Worm (Caenorhabditis elegans) whole organism, young adult: ENCODE measurements around the gene F02H6.3.

Experiments used
- B0336.3 ChIP-seq: fragments of 200-800 bp; sonication (Bioruptor generic); IDR thresholded peaks from 2 replicates; pipeline ENCODE4 v1.3.6; 2022; ENCODE audit warnings: missing genetic modification characterization, missing compliant biosample characterization
- C17E4.6 ChIP-seq: fragments of 200-800 bp; sonication (Bioruptor generic); IDR thresholded peaks from 2 replicates; pipeline ENCODE4 v1.3.6; 2022; ENCODE audit warnings: missing genetic modification reagents, missing genetic modification characterization, missing compliant biosample characterization
- F10E7.11 ChIP-seq: sonication (generic microtip); optimal IDR thresholded peaks from 2 replicates; lab custom pipeline; 2017; ENCODE audit warnings: mild to moderate bottlenecking, missing genetic modification characterization, moderate library complexity, missing compliant biosample characterization
- F52B5.7 ChIP-seq: sonication (generic microtip); optimal IDR thresholded peaks from 2 replicates; lab custom pipeline; 2016; ENCODE audit warnings: mild to moderate bottlenecking, missing genetic modification characterization, missing compliant biosample characterization
- F57C9.4 ChIP-seq: sonication (generic microtip); optimal IDR thresholded peaks from 2 replicates; lab custom pipeline; 2017; ENCODE audit warnings: mild to moderate bottlenecking, missing genetic modification characterization, missing compliant biosample characterization
- K12H6.12 ChIP-seq: fragments of 200-800 bp; sonication (Bioruptor generic); optimal IDR thresholded peaks from 2 replicates; lab custom pipeline; 2018; ENCODE audit warnings: mild to moderate bottlenecking, missing genetic modification characterization, missing compliant biosample characterization
- aptf-2 ChIP-seq: fragments of 200-800 bp; sonication (Bioruptor generic); conservative IDR thresholded peaks from 2 replicates; pipeline ENCODE4 v1.3.6; 2022; ENCODE audit warnings: missing genetic modification reagents, missing genetic modification characterization, missing compliant biosample characterization
- attf-3 ChIP-seq: fragments of 200-800 bp; sonication (Bioruptor generic); conservative IDR thresholded peaks from 2 replicates; pipeline ENCODE4 v1.3.6; 2022; ENCODE audit warnings: missing genetic modification reagents, missing genetic modification characterization, missing compliant biosample characterization
- bed-1 ChIP-seq: fragments of 200-800 bp; sonication (Bioruptor generic); IDR thresholded peaks from 2 replicates; pipeline ENCODE4 v1.3.6; 2022; ENCODE audit warnings: missing genetic modification reagents, missing genetic modification characterization, missing compliant biosample characterization
- bed-2 ChIP-seq: fragments of 200-800 bp; sonication (Bioruptor generic); IDR thresholded peaks from 2 replicates; pipeline ENCODE4 v1.3.6; 2022; ENCODE audit warnings: missing genetic modification reagents, missing genetic modification characterization, missing compliant biosample characterization
- ceh-27 ChIP-seq: fragments of 200-800 bp; sonication (Bioruptor generic); optimal IDR thresholded peaks from 2 replicates; lab custom pipeline; 2018; ENCODE audit warnings: mild to moderate bottlenecking, missing genetic modification characterization, moderate library complexity, missing compliant biosample characterization
- ceh-40 ChIP-seq: fragments of 200-800 bp; sonication (Bioruptor generic); IDR thresholded peaks from 2 replicates; pipeline ENCODE4 v1.3.6; 2022; ENCODE audit warnings: missing genetic modification characterization, missing compliant biosample characterization
- ceh-58 ChIP-seq: fragments of 200-800 bp; sonication (Bioruptor generic); IDR thresholded peaks from 2 replicates; pipeline ENCODE4 v1.3.6; 2022; ENCODE audit warnings: missing genetic modification characterization, missing compliant biosample characterization
- dpl-1 ChIP-seq: fragments of 150-350 bp; optimal IDR thresholded peaks from 2 replicates; lab custom pipeline; 2014; ENCODE audit warnings: missing biosample characterization, missing genetic modification reagents, missing genetic modification characterization
- efl-1 ChIP-seq: fragments of 150-350 bp; optimal IDR thresholded peaks from 2 replicates; lab custom pipeline; 2014; ENCODE audit warnings: missing biosample characterization, missing genetic modification reagents, missing genetic modification characterization
- ets-4 ChIP-seq: fragments of 200-800 bp; sonication (Bioruptor generic); optimal IDR thresholded peaks from 2 replicates; lab custom pipeline; 2018; ENCODE audit warnings: mild to moderate bottlenecking, missing genetic modification characterization, missing compliant biosample characterization
- fkh-3 ChIP-seq: sonication (generic microtip); optimal IDR thresholded peaks from 2 replicates; lab custom pipeline; 2016; ENCODE audit warnings: mild to moderate bottlenecking, missing genetic modification characterization, missing compliant biosample characterization
- him-1 ChIP-seq: sonication (generic microtip); optimal IDR thresholded peaks from 2 replicates; lab custom pipeline; 2016; ENCODE audit warnings: missing genotype, missing genetic modification reagents, missing genetic modification characterization, missing compliant biosample characterization
- hlh-12 ChIP-seq: sonication (generic microtip); optimal IDR thresholded peaks from 2 replicates; lab custom pipeline; 2016; ENCODE audit warnings: missing genetic modification characterization, missing compliant biosample characterization
- hmg-1.2 ChIP-seq: fragments of 200-800 bp; sonication (Bioruptor generic); IDR thresholded peaks from 2 replicates; pipeline ENCODE4 v1.3.6; 2022; ENCODE audit warnings: missing genetic modification reagents, missing genetic modification characterization, missing compliant biosample characterization
- lag-1 ChIP-seq: fragments of 200-800 bp; sonication (Bioruptor generic); IDR thresholded peaks from 2 replicates; pipeline ENCODE4 v1.3.6; 2022; ENCODE audit warnings: missing genetic modification reagents, missing genetic modification characterization, missing compliant biosample characterization
- lin-35 ChIP-seq, 3 experiments: fragments of 150-350 bp in 2 of 3; sonication (generic microtip) in 1 of 3; optimal IDR thresholded peaks; 2 replicates each; lab custom pipeline; 2014 to 2018; ENCODE audit warnings: missing biosample characterization in 3 of 3, missing genetic modification characterization in 3 of 3, missing genetic modification reagents in 3 of 3
- madf-10 ChIP-seq: sonication (generic microtip); optimal IDR thresholded peaks from 2 replicates; lab custom pipeline; 2016; ENCODE audit warnings: mild to moderate bottlenecking, missing genetic modification characterization, missing compliant biosample characterization
- madf-6 ChIP-seq: fragments of 200-800 bp; sonication (Bioruptor generic); IDR thresholded peaks from 2 replicates; pipeline ENCODE4 v1.3.6; 2022; ENCODE audit warnings: missing genetic modification reagents, missing genetic modification characterization, missing compliant biosample characterization
- nhr-179 ChIP-seq: sonication (generic microtip); optimal IDR thresholded peaks from 2 replicates; lab custom pipeline; 2016; ENCODE audit warnings: mild to moderate bottlenecking, missing genetic modification characterization, missing compliant biosample characterization
- nhr-27 ChIP-seq: fragments of 200-800 bp; sonication (Bioruptor generic); optimal IDR thresholded peaks from 2 replicates; lab custom pipeline; 2018; ENCODE audit warnings: mild to moderate bottlenecking, missing genetic modification characterization, moderate library complexity, missing compliant biosample characterization
- rcor-1 ChIP-seq: fragments of 200-800 bp; sonication (Bioruptor generic); IDR thresholded peaks from 2 replicates; pipeline ENCODE4 v1.3.6; 2022; ENCODE audit warnings: missing genetic modification reagents, missing genetic modification characterization, missing compliant biosample characterization
- rpc-1 ChIP-seq, 2 experiments: fragments of 150-350 bp in 1 of 2; sonication (generic microtip) in 1 of 2; optimal IDR thresholded peaks; 2 replicates each; lab custom pipeline; 2014 to 2018; ENCODE audit warnings: missing biosample characterization in 1 of 2, missing genetic modification characterization in 1 of 2, missing genetic modification reagents in 1 of 2, missing genotype in 1 of 2
- snpc-1.1 ChIP-seq: sonication (generic microtip); optimal IDR thresholded peaks from 2 replicates; lab custom pipeline; 2017; ENCODE audit warnings: missing genetic modification characterization, mild to moderate bottlenecking, missing compliant biosample characterization, antibody characterized with exemption, moderate library complexity, missing genotype, missing genetic modification reagents; ENCODE audit not compliant: insufficient read depth
- snpc-3.4 ChIP-seq: sonication (generic microtip); optimal IDR thresholded peaks from 2 replicates; lab custom pipeline; 2017; ENCODE audit warnings: missing genetic modification characterization, mild to moderate bottlenecking, missing compliant biosample characterization, antibody characterized with exemption, moderate library complexity, missing genotype, missing genetic modification reagents
- snpc-4 ChIP-seq, 5 experiments: fragments of 150-350 bp in 1 of 5; sonication (generic microtip) in 4 of 5; optimal IDR thresholded peaks; 2 replicates each; lab custom pipeline; 2014 to 2018; ENCODE audit warnings: missing genetic modification characterization in 5 of 5, missing biosample characterization in 3 of 5, antibody characterized with exemption in 2 of 5, mild to moderate bottlenecking in 2 of 5, missing compliant biosample characterization in 2 of 5, missing genotype in 2 of 5, moderate library complexity in 2 of 5, missing genetic modification reagents in 1 of 5
- tbp1 ChIP-seq: fragments of 200-800 bp; sonication (Bioruptor generic); optimal IDR thresholded peaks from 2 replicates; lab custom pipeline; 2018; ENCODE audit warnings: mild to moderate bottlenecking, missing genetic modification characterization, missing compliant biosample characterization
- tbx-9 ChIP-seq: sonication (generic microtip); optimal IDR thresholded peaks from 2 replicates; lab custom pipeline; 2016; ENCODE audit warnings: borderline replicate concordance, missing genetic modification characterization, inconsistent platforms, missing compliant biosample characterization
- ztf-25 ChIP-seq: fragments of 200-800 bp; sonication (Bioruptor generic); IDR thresholded peaks from 2 replicates; pipeline ENCODE4 v1.3.6; 2022; ENCODE audit warnings: missing genetic modification reagents, missing genetic modification characterization, missing compliant biosample characterization
- ztf-28 ChIP-seq: fragments of 200-800 bp; sonication (Bioruptor generic); IDR thresholded peaks from 2 replicates; pipeline ENCODE4 v1.3.6; 2022; ENCODE audit warnings: missing genetic modification reagents, missing genetic modification characterization, missing compliant biosample characterization

The F02H6.3 gene

DNA sequence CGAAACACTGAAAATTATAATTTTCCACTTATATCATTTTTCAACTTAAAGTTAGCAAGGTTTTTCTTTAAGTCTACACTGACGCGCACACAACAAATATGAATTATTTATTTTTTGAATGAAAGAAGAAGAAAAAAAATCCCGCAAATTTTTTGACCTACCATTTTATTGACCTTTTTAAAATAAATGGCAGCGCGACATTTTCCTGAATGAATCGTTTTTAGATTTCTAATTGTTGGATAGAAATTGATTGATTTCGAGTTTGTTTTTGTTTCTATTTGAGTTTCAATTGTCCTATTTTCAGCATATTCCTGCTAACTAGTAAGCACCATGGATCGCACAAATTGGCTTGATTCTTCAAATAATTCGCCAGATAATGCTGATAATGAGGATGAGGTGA, 10.0 kb upstream of the F02H6.3 start, which contains the start of gene K01G12.3:
Gene K01G12.3 (plus strand): TSS at position 301 of the 400 bp plus-strand sequence.
- no peak for TF ChIP-seq B0336.3 (GFP tag; lab: Robert Waterston, UW)
- TF ChIP-seq, all 124 proteins: peak for 0

DNA sequence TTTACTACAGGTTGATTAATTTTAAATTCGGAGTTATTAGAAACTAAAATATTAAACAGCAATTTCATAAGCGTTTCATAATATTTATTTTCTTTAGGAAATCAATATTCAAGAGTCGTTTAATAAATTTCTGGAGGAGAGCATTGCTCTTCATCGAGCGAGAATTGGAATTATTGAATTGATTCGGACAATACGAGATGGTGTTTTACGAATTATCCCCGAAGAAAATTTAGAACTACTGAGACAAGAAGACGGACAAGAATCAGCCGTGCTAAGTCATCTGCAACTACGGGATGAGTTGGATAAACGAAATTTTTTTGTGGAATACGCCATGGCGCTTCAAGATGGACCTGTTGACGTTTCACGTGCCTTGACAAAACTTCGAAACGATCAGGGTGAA, 8.9 kb upstream of the F02H6.3 start:
- TF ChIP-seq F57C9.4 (tag; lab: Kevin White, UChicago): no peak
- no peak for TF ChIP-seq F10E7.11
- TF ChIP-seq, all 124 proteins: peak for 0

DNA sequence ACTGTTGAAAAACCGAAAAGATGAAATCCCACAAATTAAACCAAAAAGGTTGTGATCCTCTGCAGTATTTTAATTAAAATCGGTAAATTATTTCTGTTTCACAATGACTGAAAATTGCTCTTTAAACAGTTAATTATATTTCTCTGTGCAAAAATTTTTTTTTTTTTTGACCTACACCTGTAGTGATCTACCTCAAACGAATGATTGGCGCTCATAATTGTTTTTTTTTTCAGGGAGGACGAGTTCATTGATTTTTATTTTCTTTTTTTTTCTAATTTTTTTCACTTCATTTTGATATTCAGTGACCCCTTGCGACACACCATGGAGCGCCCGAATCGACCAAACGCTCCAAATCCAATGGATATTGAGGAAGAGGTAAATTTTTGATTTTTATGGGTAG, 7.1 kb upstream of the F02H6.3 start, which contains the start of gene F02H6.2:
Gene F02H6.2 (plus strand): TSS at position 301 of the 400 bp plus-strand sequence.
- TF ChIP-seq snpc-3.4 (tag; lab: Kevin White, UChicago) (no peak), ceh-58 (GFP tag; lab: Robert Waterston, UW) (no peak), tbx-9 (tag; lab: Kevin White, UChicago) (no peak), K12H6.12 (tag; lab: Kevin White, UChicago) (no peak), lin-35 (GFP tag; optimal IDR thresholded peaks at IDR 0.05; lab: Kevin White, UChicago) (no peak), ets-4 (GFP tag; lab: Kevin White, UChicago) (no peak), bed-2 (GFP tag; lab: Robert Waterston, UW) (no peak), snpc-4 (GFP tag; optimal IDR thresholded peaks at IDR 0.05; lab: Kevin White, UChicago) (no peak), snpc-4 (tag; optimal IDR thresholded peaks at IDR 0.05; lab: Kevin White, UChicago) (peak in 1 of 4 experiments; percentile 29), bed-1 (GFP tag; lab: Robert Waterston, UW) (no peak), madf-6 (GFP tag; lab: Robert Waterston, UW) (peak; percentile 49; the same call in 1 of the 2 replicates), him-1 (tag; lab: Kevin White, UChicago) (no peak), tbp1 (GFP tag; lab: Kevin White, UChicago) (no peak), efl-1 (GFP tag; lab: Kevin White, UChicago) (peak; percentile 49), attf-3 (GFP tag; lab: Robert Waterston, UW) (no peak), ceh-27 (GFP tag; lab: Kevin White, UChicago) (no peak), aptf-2 (GFP tag; lab: Robert Waterston, UW) (no peak), rcor-1 (GFP tag; lab: Robert Waterston, UW) (no peak), lag-1 (GFP tag; lab: Robert Waterston, UW) (no peak), nhr-179 (no peak), C17E4.6 (GFP tag; lab: Robert Waterston, UW) (no peak), hmg-1.2 (GFP tag; lab: Robert Waterston, UW) (no peak), ztf-25 (no peak), dpl-1 (peak; percentile 15), ceh-40 (no peak), snpc-1.1 (tag; lab: Kevin White, UChicago) (no peak), F52B5.7 (tag; lab: Kevin White, UChicago) (no peak), nhr-27 (tag; lab: Kevin White, UChicago) (no peak), madf-10 (tag; lab: Kevin White, UChicago) (no peak), rpc-1 (optimal IDR thresholded peaks at IDR 0.05; lab: Kevin White, UChicago) (no peak), rpc-1 (tag; optimal IDR thresholded peaks at IDR 0.05; lab: Kevin White, UChicago) (no peak), fkh-3 (tag; lab: Kevin White, UChicago) (no peak), hlh-12 (tag; lab: Kevin White, UChicago) (no peak), ztf-28 (GFP tag; lab: Robert Waterston, UW) (no peak)
